Worm (Caenorhabditis elegans): ENCODE results near the gene F57C12.6.

The F57C12.6 gene

DNA sequence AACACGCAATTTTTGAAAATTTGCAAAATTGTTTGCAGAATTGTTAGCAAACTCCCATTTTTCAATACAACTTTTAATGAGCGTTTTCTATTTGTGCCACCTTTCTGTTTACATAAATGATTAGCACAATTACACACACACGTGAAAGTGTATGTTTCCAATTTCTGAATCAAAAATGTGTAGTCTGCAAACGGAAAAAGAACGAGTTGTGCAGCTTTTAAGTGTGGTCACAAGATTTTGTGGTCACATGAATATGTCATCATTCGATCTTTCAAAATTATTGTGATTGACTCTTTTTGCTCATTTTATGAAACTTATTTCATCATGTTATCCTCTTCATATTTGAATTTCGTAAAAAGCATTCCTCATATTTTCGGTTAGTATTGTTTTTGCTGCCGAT, 46.9 kb upstream of the F57C12.6 start:
- TF ChIP-seq ceh-19 (GFP tag; optimal IDR thresholded peaks at IDR 0.05) (no peak), nhr-11 (tag; optimal IDR thresholded peaks at IDR 0.05) (no peak), unc-42 (tag; optimal IDR thresholded peaks at IDR 0.05) (no peak), pat-9 (tag; optimal IDR thresholded peaks at IDR 0.05) (no peak)

DNA sequence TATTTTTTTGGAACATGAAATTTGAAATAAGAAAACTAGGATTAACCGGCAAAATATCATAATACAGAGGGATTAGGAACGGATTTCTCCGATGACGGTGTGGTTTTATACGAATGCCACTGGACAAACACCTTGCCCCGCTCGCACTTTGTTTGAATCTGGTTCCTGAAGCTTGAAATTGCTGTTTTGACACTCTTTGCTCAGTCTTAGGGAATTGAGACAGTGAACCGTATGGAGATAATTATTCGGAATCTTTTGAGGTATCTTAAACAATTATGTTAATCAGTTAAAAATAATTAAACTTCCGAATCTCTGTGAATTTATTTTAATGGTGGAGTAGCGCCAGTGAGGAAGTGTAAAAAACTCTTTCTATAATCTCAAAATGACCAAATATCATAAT, 45.7 kb upstream of the F57C12.6 start, which contains the start of gene F13C5.3:
Gene F13C5.3 (minus strand): TSS at position 101 of the 400 bp plus-strand sequence.
- TF ChIP-seq C08G9.2 (tag; optimal IDR thresholded peaks at IDR 0.05) (no peak), sdc-2 (tag; optimal IDR thresholded peaks at IDR 0.05) (no peak), pqm-1 (tag; optimal IDR thresholded peaks at IDR 0.05) (no peak), hlh-15 (tag; optimal IDR thresholded peaks at IDR 0.05) (no peak), zip-5 (tag; optimal IDR thresholded peaks at IDR 0.05) (no peak), ttx-3 (tag; optimal IDR thresholded peaks at IDR 0.05) (no peak), elt-4 (tag; optimal IDR thresholded peaks at IDR 0.05) (no peak), ceh-34 (tag; optimal IDR thresholded peaks at IDR 0.05) (no peak), npax-4 (tag; optimal IDR thresholded peaks at IDR 0.05) (no peak)

DNA sequence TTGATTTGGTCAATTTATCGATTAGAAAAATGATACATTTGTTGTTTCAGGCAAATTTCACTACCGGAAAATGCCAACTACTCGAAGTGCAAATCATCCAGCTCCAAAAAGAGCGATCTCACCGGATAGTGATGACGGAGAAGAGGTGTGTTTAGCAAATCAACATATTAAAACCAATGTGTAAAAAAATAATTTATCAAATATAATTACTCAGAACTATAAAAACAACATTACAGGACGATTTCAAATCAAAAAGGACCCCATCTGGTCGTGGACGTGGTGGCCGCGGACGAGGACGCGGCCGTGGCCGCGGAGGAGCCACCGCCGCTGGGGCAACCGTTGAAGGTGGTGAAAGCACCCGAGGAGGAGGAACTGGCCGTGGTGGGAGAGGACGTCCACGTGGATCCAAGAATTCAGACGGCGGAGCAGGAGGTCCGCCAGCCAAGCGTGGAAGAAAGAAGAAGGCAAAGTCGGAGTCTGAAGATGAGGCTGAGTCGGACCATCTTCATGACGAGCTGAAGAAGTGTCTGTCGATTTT, 40.2 kb upstream of the F57C12.6 start, which contains the start of gene F13C5.2:
Gene F13C5.2 (plus strand): TSS at position 51 of the 538 bp plus-strand sequence.
- no peak for TF ChIP-seq pha-2 (tag; optimal IDR thresholded peaks at IDR 0.05)
- no peak for TF ChIP-seq odd-2 (tag; optimal IDR thresholded peaks at IDR 0.05)
- TF ChIP-seq ceh-6 (GFP tag; optimal IDR thresholded peaks at IDR 0.05), result no peak
- no peak for TF ChIP-seq ceh-34 (tag; optimal IDR thresholded peaks at IDR 0.05)
- no peak for TF ChIP-seq ceh-30 (tag; optimal IDR thresholded peaks at IDR 0.05)
- no peak for TF ChIP-seq hlh-30 (tag; optimal IDR thresholded peaks at IDR 0.05; ENCODE audit: insufficient read depth)
- TF ChIP-seq ceh-9 (tag; optimal IDR thresholded peaks at IDR 0.05), result no peak
- TF ChIP-seq pqm-1 (tag; optimal IDR thresholded peaks at IDR 0.05), result no peak
- TF ChIP-seq unc-86 (tag; optimal IDR thresholded peaks at IDR 0.05), result no peak
- TF ChIP-seq ttx-3 (tag; optimal IDR thresholded peaks at IDR 0.05), result no peak
- no peak for TF ChIP-seq ztf-16 (tag; optimal IDR thresholded peaks at IDR 0.05)
- no peak for TF ChIP-seq Y22D7AL.16 (tag; optimal IDR thresholded peaks at IDR 0.05)
- TF ChIP-seq ceh-22 (tag; optimal IDR thresholded peaks at IDR 0.05), result no peak
- no peak for TF ChIP-seq dmd-4 (tag; optimal IDR thresholded peaks at IDR 0.05; ENCODE audit: borderline replicate concordance)
- no peak for TF ChIP-seq hlh-13 (GFP tag; optimal IDR thresholded peaks at IDR 0.05)
- TF ChIP-seq ceh-18 (tag; optimal IDR thresholded peaks at IDR 0.05), result no peak
- TF ChIP-seq C08G9.2 (tag; optimal IDR thresholded peaks at IDR 0.05), result no peak
- TF ChIP-seq rnt-1 (tag; optimal IDR thresholded peaks at IDR 0.05), result no peak

DNA sequence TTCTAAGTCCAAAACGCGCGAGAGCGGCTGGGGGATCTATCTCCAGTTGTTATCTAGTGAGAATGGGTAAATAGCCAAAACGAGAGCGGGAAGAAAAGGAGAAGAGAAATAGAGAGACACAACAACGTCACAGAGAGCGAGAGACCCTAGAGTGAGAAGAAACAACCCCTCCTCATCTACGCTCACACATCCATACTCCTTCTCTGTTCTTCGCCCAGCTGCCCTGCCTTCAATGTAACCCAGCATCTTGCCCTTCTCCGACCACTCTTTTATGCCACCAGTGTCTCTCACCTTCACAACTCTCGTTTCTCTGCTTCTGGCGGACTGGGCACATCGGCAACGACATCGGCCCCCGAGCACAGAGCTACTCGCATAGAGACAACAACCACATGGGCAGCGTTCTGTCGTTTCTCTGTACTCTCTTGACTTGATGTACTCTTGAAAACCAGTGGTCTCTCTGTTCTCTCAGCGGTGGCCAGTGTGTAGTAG, 39.5 kb upstream of the F57C12.6 start:
- TF ChIP-seq eyg-1 (tag; optimal IDR thresholded peaks at IDR 0.05) (peak; percentile 36), fkh-6 (tag; optimal IDR thresholded peaks at IDR 0.05) (peak; percentile 39), unc-42 (tag; optimal IDR thresholded peaks at IDR 0.05) (peak; percentile 76), tbx-2 (tag; optimal IDR thresholded peaks at IDR 0.05) (peak; percentile 94), ceh-30 (tag; optimal IDR thresholded peaks at IDR 0.05) (peak; percentile 65), F13H6.1 (tag; optimal IDR thresholded peaks at IDR 0.05) (peak; percentile 82), pha-2 (tag; optimal IDR thresholded peaks at IDR 0.05) (peak; percentile 51), lim-6 (tag; optimal IDR thresholded peaks at IDR 0.05) (no peak), ahr-1 (tag; optimal IDR thresholded peaks at IDR 0.05) (no peak), mec-3 (tag; optimal IDR thresholded peaks at IDR 0.05; ENCODE audit: borderline replicate concordance) (peak; percentile 61), hlh-30 (tag; optimal IDR thresholded peaks at IDR 0.05; ENCODE audit: insufficient read depth) (peak; percentile 88), fax-1 (tag; optimal IDR thresholded peaks at IDR 0.05) (peak; percentile 6), pqm-1 (tag; optimal IDR thresholded peaks at IDR 0.05) (no peak), nhr-11 (tag; optimal IDR thresholded peaks at IDR 0.05) (no peak), ceh-19 (GFP tag; optimal IDR thresholded peaks at IDR 0.05) (peak; percentile 17), ref-2 (tag; optimal IDR thresholded peaks at IDR 0.05) (peak; percentile 87), npax-4 (tag; optimal IDR thresholded peaks at IDR 0.05) (no peak), pax-1 (tag; optimal IDR thresholded peaks at IDR 0.05) (peak; percentile 27), C38D4.7 (GFP tag; optimal IDR thresholded peaks at IDR 0.05) (no peak), ceh-34 (tag; optimal IDR thresholded peaks at IDR 0.05) (peak; percentile 97), ceh-48 (tag; optimal IDR thresholded peaks at IDR 0.05) (no peak), tbx-7 (tag; optimal IDR thresholded peaks at IDR 0.05) (peak; percentile 55), ceh-22 (tag; optimal IDR thresholded peaks at IDR 0.05) (no peak), sdc-2 (tag; optimal IDR thresholded peaks at IDR 0.05) (peak; percentile 91), madf-2 (tag; optimal IDR thresholded peaks at IDR 0.05) (peak; percentile 38), syd-9 (tag; optimal IDR thresholded peaks at IDR 0.05) (peak; percentile 84), pros-1 (tag; optimal IDR thresholded peaks at IDR 0.05) (peak; percentile 70), sox-2 (GFP tag; IDR thresholded peaks at IDR 0.05) (no peak), hlh-8 (tag; optimal IDR thresholded peaks at IDR 0.05) (peak; percentile 90), ceh-31 (tag; optimal IDR thresholded peaks at IDR 0.05) (peak; percentile 88)
